Fruit fly (Drosophila melanogaster) whole organism, prepupa: ENCODE measurements around the gene CG18787.

Experiments
- Blimp-1 ChIP-seq: fragments of 200-800 bp; sonication (Bioruptor generic); optimal IDR thresholded peaks from 3 replicates; lab custom pipeline; 2017; ENCODE audit warnings: missing biosample characterization, missing genetic modification characterization, mild to moderate bottlenecking, moderate library complexity, missing genetic modification reagents
- CG15336 ChIP-seq: fragments of 200-800 bp; sonication (Bioruptor generic); IDR thresholded peaks from 2 replicates; pipeline ENCODE4 v1.3.6; 2022; ENCODE audit warnings: missing biosample characterization, missing genetic modification characterization
- CG4318 ChIP-seq: fragments of 200-800 bp; sonication (Bioruptor generic); optimal IDR thresholded peaks from 3 replicates; lab custom pipeline; 2017; ENCODE audit warnings: missing biosample characterization, mild to moderate bottlenecking, missing genetic modification characterization
- CG8119 ChIP-seq: fragments of 200-800 bp; sonication (Bioruptor generic); IDR thresholded peaks from 3 replicates; pipeline ENCODE4 v1.3.6; 2022; ENCODE audit warnings: missing biosample characterization, missing genetic modification characterization
- Eip75B ChIP-seq: fragments of 200-800 bp; sonication (Bioruptor generic); optimal IDR thresholded peaks from 3 replicates; lab custom pipeline; 2016; ENCODE audit warnings: missing biosample characterization, missing genetic modification characterization
- Gug ChIP-seq: fragments of 200-800 bp; sonication (Bioruptor generic); IDR thresholded peaks from 2 replicates; pipeline ENCODE4 v1.3.6; 2022; ENCODE audit warnings: missing biosample characterization, missing genetic modification characterization
- eg ChIP-seq: fragments of 200-800 bp; sonication (Bioruptor generic); IDR thresholded peaks from 3 replicates; pipeline ENCODE4 v1.3.6; 2022; ENCODE audit warnings: missing biosample characterization, missing genetic modification characterization
- fd85E ChIP-seq: fragments of 200-800 bp; sonication (Bioruptor generic); optimal IDR thresholded peaks from 3 replicates; lab custom pipeline; 2016; ENCODE audit warnings: missing biosample characterization, missing genetic modification characterization
- salr ChIP-seq, 2 experiments: fragments of 200-800 bp; sonication (Bioruptor generic); optimal IDR thresholded peaks; 3 replicates each; lab custom pipeline; 2016 to 2018; ENCODE audit warnings: missing biosample characterization in 2 of 2, missing genetic modification characterization in 2 of 2, mild to moderate bottlenecking in 1 of 2
- topi ChIP-seq: fragments of 200-800 bp; sonication (Bioruptor generic); optimal IDR thresholded peaks from 3 replicates; lab custom pipeline; 2016; ENCODE audit warnings: missing biosample characterization, missing genetic modification characterization

dm6 chr2L:12007331-12007791 lies 8.2 kb upstream of the CG18787 start:
- TF ChIP-seq Eip75B (GFP tag; lab: Kevin White, UChicago) (peak; percentile 74), Blimp-1 (GFP tag; lab: Kevin White, UChicago) (peak; percentile 53), topi (peak; percentile 76), Gug (GFP tag; lab: Robert Waterston, UW) (no peak), CG8119 (GFP tag; lab: Robert Waterston, UW) (no peak), CG4318 (no peak), eg (GFP tag; lab: Robert Waterston, UW) (no peak), salr (GFP tag; optimal IDR thresholded peaks at IDR 0.05; lab: Kevin White, UChicago) (peak; percentile 34 to 37), CG15336 (GFP tag; lab: Robert Waterston, UW) (no peak), fd85E (GFP tag; lab: Kevin White, UChicago) (peak; percentile 78)
